4 fruit fly cellular contexts compared by ENCODE assay signal in the genomic region with DNA sequence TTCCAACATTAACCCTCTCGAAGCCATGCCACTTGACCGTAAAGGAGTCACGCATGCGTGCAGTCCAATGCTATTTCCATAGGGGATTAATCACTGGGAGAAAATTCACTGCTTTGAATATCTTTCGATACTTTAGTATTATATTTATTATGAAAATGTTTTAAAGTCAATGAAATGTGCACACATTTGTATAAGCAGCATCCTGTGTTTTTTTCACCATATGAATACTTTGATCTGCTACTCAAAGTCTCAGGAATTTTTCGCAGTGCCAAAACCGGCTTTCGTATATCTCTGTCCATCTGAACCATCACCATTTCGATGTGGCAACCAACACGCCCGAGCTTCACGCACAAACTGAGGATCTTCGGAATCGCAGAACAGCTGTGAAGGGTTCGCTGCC.
A peak's percentile ranks its signal among the peaks of the same experiment; 100 is the strongest.
TF ChIP-seq lines count a peak whose summit lies in the region.

No protein-coding gene starts in this region.

- no peak for TF ChIP-seq CTCF in whole organism, embryonic (GFP tag; optimal IDR thresholded peaks at IDR 0.05; lab: Kevin White, UChicago)

TF ChIP-seq in whole organism, embryonic, 481 proteins besides CTCF, POLR2A, EP300 and RAD21 (continues in another document):
- TF ChIP-seq CG12104 (GFP tag; optimal IDR thresholded peaks at IDR 0.05; lab: Kevin White, UChicago) (no peak), nerfin-2 (GFP tag; IDR thresholded peaks at IDR 0.05; lab: Robert Waterston, UW; ENCODE audit: partially characterized antibody) (no peak), pan (optimal IDR thresholded peaks at IDR 0.05; lab: Kevin White, UChicago) (no peak), pan (GFP tag; optimal IDR thresholded peaks at IDR 0.05 in 1 of 2, IDR thresholded peaks at IDR 0.05 in 1 of 2) (no peak), CG9437 (GFP tag; optimal IDR thresholded peaks at IDR 0.05; lab: Kevin White, UChicago) (no peak), Hmr (GFP tag; optimal IDR thresholded peaks at IDR 0.05; lab: Kevin White, UChicago) (no peak), CG10274 (GFP tag; optimal IDR thresholded peaks at IDR 0.05; lab: Kevin White, UChicago) (no peak), row (GFP tag; IDR thresholded peaks at IDR 0.05; lab: Robert Waterston, UW) (peak; percentile 35; the same call in 1 of the 3 replicates), CG14860 (GFP tag; IDR thresholded peaks at IDR 0.05; lab: Robert Waterston, UW; ENCODE audit: partially characterized antibody) (0 out of 3 replicates have a peak, but pooled peaks have one; percentile 12), gfzf (GFP tag; optimal IDR thresholded peaks at IDR 0.05; lab: Kevin White, UChicago) (no peak), amos (GFP tag; IDR thresholded peaks at IDR 0.05; lab: Robert Waterston, UW; ENCODE audit: partially characterized antibody) (no peak), sisA (GFP tag; IDR thresholded peaks at IDR 0.05; lab: Robert Waterston, UW) (peak; percentile 23; the same call in 1 of the 2 replicates), CG12299 (tag; optimal IDR thresholded peaks at IDR 0.05; lab: Kevin White, UChicago) (no peak), CG10366 (GFP tag; IDR thresholded peaks at IDR 0.05; lab: Robert Waterston, UW) (no peak), Poxn (GFP tag; IDR thresholded peaks at IDR 0.05; lab: Robert Waterston, UW) (no peak), disco-r (GFP tag; optimal IDR thresholded peaks at IDR 0.05; lab: Kevin White, UChicago) (no peak), nmo (GFP tag; optimal IDR thresholded peaks at IDR 0.05; lab: Kevin White, UChicago) (no peak), bsh (GFP tag; optimal IDR thresholded peaks at IDR 0.05; lab: Kevin White, UChicago) (peak in 1 of 2 experiments; percentile 37), CG4617 (GFP tag; optimal IDR thresholded peaks at IDR 0.05; lab: Kevin White, UChicago; ENCODE audit: borderline replicate concordance) (no peak), CG10147 (GFP tag; optimal IDR thresholded peaks at IDR 0.05; lab: Kevin White, UChicago) (no peak)

TF ChIP-seq in whole organism, prepupa, 60 proteins besides CTCF, POLR2A, EP300 and RAD21:
- TF ChIP-seq Eip93F (GFP tag; optimal IDR thresholded peaks at IDR 0.05; lab: Kevin White, UChicago) (no peak), CG31627 (GFP tag; optimal IDR thresholded peaks at IDR 0.05; lab: Kevin White, UChicago) (no peak), cyc (GFP tag; optimal IDR thresholded peaks at IDR 0.05; lab: Kevin White, UChicago) (no peak), eg (GFP tag; IDR thresholded peaks at IDR 0.05; lab: Robert Waterston, UW) (no peak), CG34406 (GFP tag; optimal IDR thresholded peaks at IDR 0.05; lab: Kevin White, UChicago) (no peak), Met (GFP tag; optimal IDR thresholded peaks at IDR 0.05; lab: Kevin White, UChicago) (peak; percentile 11), fd59A (GFP tag; optimal IDR thresholded peaks at IDR 0.05; lab: Kevin White, UChicago) (no peak), achi (GFP tag; optimal IDR thresholded peaks at IDR 0.05; lab: Kevin White, UChicago) (peak; percentile 10), net (GFP tag; optimal IDR thresholded peaks at IDR 0.05; lab: Kevin White, UChicago) (no peak), CG16779 (tag; optimal IDR thresholded peaks at IDR 0.05; lab: Kevin White, UChicago) (no peak), CG6792 (GFP tag; optimal IDR thresholded peaks at IDR 0.05; lab: Kevin White, UChicago) (no peak), Hr39 (GFP tag; optimal IDR thresholded peaks at IDR 0.05; lab: Kevin White, UChicago) (no peak), svp (GFP tag; lab: Kevin White, UChicago) (no peak), ss (GFP tag; optimal IDR thresholded peaks at IDR 0.05; lab: Kevin White, UChicago) (peak in 1 of 2 experiments; percentile 35), CG15336 (GFP tag; IDR thresholded peaks at IDR 0.05; lab: Robert Waterston, UW) (no peak), spab (GFP tag; optimal IDR thresholded peaks at IDR 0.05; lab: Kevin White, UChicago) (peak; percentile 7), CG6163 (GFP tag; IDR thresholded peaks at IDR 0.05; lab: Robert Waterston, UW) (no peak), CG6276 (GFP tag; optimal IDR thresholded peaks at IDR 0.05; lab: Kevin White, UChicago) (no peak), dsx (GFP tag; optimal IDR thresholded peaks at IDR 0.05; lab: Kevin White, UChicago; ENCODE audit: poor library complexity, severe bottlenecking) (no peak), Eip78C (GFP tag; lab: Kevin White, UChicago) (peak; percentile 57), esn (GFP tag; optimal IDR thresholded peaks at IDR 0.05; lab: Kevin White, UChicago) (peak; percentile 14), dac (GFP tag; optimal IDR thresholded peaks at IDR 0.05; lab: Kevin White, UChicago) (no peak), CG8119 (GFP tag; IDR thresholded peaks at IDR 0.05; lab: Robert Waterston, UW) (0 out of 3 replicates have a peak, but pooled peaks have one; percentile 27)

TF ChIP-seq in whole organism, pupa, 21 proteins besides CTCF, POLR2A, EP300 and RAD21:
- no peak for TF ChIP-seq D1 (tag; optimal IDR thresholded peaks at IDR 0.05; lab: Kevin White, UChicago)
- no peak for TF ChIP-seq CG4496 (GFP tag; IDR thresholded peaks at IDR 0.05; lab: Robert Waterston, UW)
- no peak for TF ChIP-seq CG32121 (GFP tag; IDR thresholded peaks at IDR 0.05; lab: Robert Waterston, UW)
- no peak for TF ChIP-seq CG13204 (GFP tag; optimal IDR thresholded peaks at IDR 0.05; lab: Kevin White, UChicago)
- TF ChIP-seq gl (tag; optimal IDR thresholded peaks at IDR 0.05; lab: Kevin White, UChicago): no peak
- TF ChIP-seq Snoo (tag; optimal IDR thresholded peaks at IDR 0.05; lab: Kevin White, UChicago): no peak
- peak; percentile 18 for TF ChIP-seq CG17806 (tag; optimal IDR thresholded peaks at IDR 0.05; lab: Kevin White, UChicago)
- TF ChIP-seq CG8159 (tag; optimal IDR thresholded peaks at IDR 0.05; lab: Kevin White, UChicago): no peak
- TF ChIP-seq rn (GFP tag; IDR thresholded peaks at IDR 0.05; lab: Robert Waterston, UW): no peak
- no peak for TF ChIP-seq Pif1B (GFP tag; optimal IDR thresholded peaks at IDR 0.05; lab: Kevin White, UChicago)
- TF ChIP-seq CG8301 (tag; optimal IDR thresholded peaks at IDR 0.05; lab: Kevin White, UChicago): no peak
- TF ChIP-seq CG34367 (tag; optimal IDR thresholded peaks at IDR 0.05; lab: Kevin White, UChicago): peak; percentile 12
- peak; percentile 15 for TF ChIP-seq CG15710 (tag; optimal IDR thresholded peaks at IDR 0.05; lab: Kevin White, UChicago)
- no peak for TF ChIP-seq EcR (GFP tag; optimal IDR thresholded peaks at IDR 0.05; lab: Kevin White, UChicago)
- no peak for TF ChIP-seq CG9948 (tag; optimal IDR thresholded peaks at IDR 0.05; lab: Kevin White, UChicago)
- TF ChIP-seq fd96Ca (GFP tag; IDR thresholded peaks at IDR 0.05; lab: Robert Waterston, UW): no peak
- no peak for TF ChIP-seq CG12605 (GFP tag; IDR thresholded peaks at IDR 0.05; lab: Robert Waterston, UW)
- TF ChIP-seq CG10348 (GFP tag; IDR thresholded peaks at IDR 0.05; lab: Robert Waterston, UW): no peak
- TF ChIP-seq Pif1A (GFP tag; optimal IDR thresholded peaks at IDR 0.05; lab: Kevin White, UChicago): no peak
- no peak for TF ChIP-seq CG14655 (GFP tag; optimal IDR thresholded peaks at IDR 0.05; lab: Kevin White, UChicago)
- no peak for TF ChIP-seq Ets98B (GFP tag; IDR thresholded peaks at IDR 0.05; lab: Robert Waterston, UW)
TF ChIP-seq in whole organism, pupa: peak in this region for 3.

TF ChIP-seq in whole organism, wandering third instar larva, 38 proteins besides CTCF, POLR2A, EP300 and RAD21:
- TF ChIP-seq h (GFP tag; optimal IDR thresholded peaks at IDR 0.05; lab: Kevin White, UChicago): peak; percentile 46
- no peak for TF ChIP-seq psq (GFP tag; optimal IDR thresholded peaks at IDR 0.05; lab: Kevin White, UChicago)
- TF ChIP-seq OdsH (GFP tag; optimal IDR thresholded peaks at IDR 0.05; lab: Kevin White, UChicago): peak; percentile 6
- TF ChIP-seq CrebA (GFP tag; optimal IDR thresholded peaks at IDR 0.05; lab: Kevin White, UChicago; ENCODE audit: borderline replicate concordance): no peak
- TF ChIP-seq ey (GFP tag; optimal IDR thresholded peaks at IDR 0.05; lab: Kevin White, UChicago): peak; percentile 7
